Worm (Caenorhabditis elegans) whole organism, L1 larva: Measurements from ENCODE around the gene sir-2.3.

Source experiments
- F16B12.6 ChIP-seq: fragments of 150-350 bp; optimal IDR thresholded peaks from 2 replicates; lab custom pipeline; 2014; ENCODE audit warnings: missing biosample characterization, missing genetic modification characterization
- aha-1 ChIP-seq: fragments of 150-350 bp; optimal IDR thresholded peaks from 2 replicates; lab custom pipeline; 2014; ENCODE audit warnings: missing biosample characterization, missing genetic modification characterization
- ama-1 ChIP-seq: fragments of 150-350 bp; optimal IDR thresholded peaks from 2 replicates; lab custom pipeline; 2014
- blmp-1 ChIP-seq: fragments of 150-350 bp; optimal IDR thresholded peaks from 2 replicates; lab custom pipeline; 2014; ENCODE audit warnings: missing biosample characterization, missing genetic modification characterization
- ceh-63 ChIP-seq: fragments of 200-800 bp; sonication (Bioruptor generic); optimal IDR thresholded peaks from 2 replicates; lab custom pipeline; 2018; ENCODE audit warnings: mild to moderate bottlenecking, missing genetic modification characterization, missing compliant biosample characterization
- ceh-82 ChIP-seq, 3 experiments: fragments of 150-350 bp in 1 of 3; sonication (generic microtip) in 2 of 3; optimal IDR thresholded peaks; 2 replicates each; lab custom pipeline; 2014 to 2017; ENCODE audit warnings: missing biosample characterization in 3 of 3, missing genetic modification characterization in 3 of 3
- ceh-88 ChIP-seq: fragments of 200-800 bp; sonication (Bioruptor generic); IDR thresholded peaks from 2 replicates; pipeline ENCODE4 v1.3.6; 2022; ENCODE audit warnings: missing genetic modification characterization, missing compliant biosample characterization
- ceh-90 ChIP-seq: sonication (generic microtip); optimal IDR thresholded peaks from 2 replicates; lab custom pipeline; 2016; ENCODE audit warnings: missing genetic modification characterization, missing compliant biosample characterization
- efl-1 ChIP-seq, 4 experiments: fragments of 150-350 bp; optimal IDR thresholded peaks in 3 of 4; peaks in 1 of 4; 1 replicate in 1 of 4; 2 replicates in 3 of 4; lab custom pipeline; 2014; ENCODE audit warnings: missing biosample characterization in 2 of 4, missing genetic modification characterization in 2 of 4, missing genetic modification reagents in 2 of 4
- egl-13 ChIP-seq: sonication (generic microtip); optimal IDR thresholded peaks from 2 replicates; lab custom pipeline; 2016; ENCODE audit warnings: missing genotype, missing genetic modification reagents, missing genetic modification characterization, missing compliant biosample characterization
- elt-2 ChIP-seq: sonication (generic microtip); optimal IDR thresholded peaks from 2 replicates; lab custom pipeline; 2016; ENCODE audit warnings: missing genetic modification characterization, mild to moderate bottlenecking, inconsistent platforms, missing compliant biosample characterization, missing genetic modification reagents
- ets-5 ChIP-seq: fragments of 200-800 bp; sonication (Bioruptor generic); IDR thresholded peaks from 2 replicates; pipeline ENCODE4 v1.3.6; 2022; ENCODE audit warnings: missing genetic modification characterization, missing compliant biosample characterization
- fkh-10 ChIP-seq: sonication (generic microtip); optimal IDR thresholded peaks from 2 replicates; lab custom pipeline; 2017; ENCODE audit warnings: missing biosample characterization, missing genetic modification reagents, missing genetic modification characterization
- fkh-4 ChIP-seq: sonication (generic microtip); optimal IDR thresholded peaks from 2 replicates; lab custom pipeline; 2016; ENCODE audit warnings: missing compliant biosample characterization, missing genetic modification characterization, borderline replicate concordance
- fkh-8 ChIP-seq: sonication (generic microtip); optimal IDR thresholded peaks from 2 replicates; lab custom pipeline; 2016; ENCODE audit warnings: mild to moderate bottlenecking, missing genetic modification characterization, missing compliant biosample characterization
- fos-1 ChIP-seq: fragments of 150-350 bp; optimal IDR thresholded peaks from 2 replicates; lab custom pipeline; 2014; ENCODE audit warnings: missing biosample characterization, missing genetic modification characterization
- hpl-2 ChIP-seq: fragments of 150-350 bp; optimal IDR thresholded peaks from 2 replicates; lab custom pipeline; 2014; ENCODE audit warnings: missing biosample characterization, missing genetic modification reagents, missing genetic modification characterization
- isw-1 ChIP-seq: fragments of 200-800 bp; sonication (Bioruptor generic); IDR thresholded peaks from 2 replicates; pipeline ENCODE4 v1.3.6; 2022; ENCODE audit warnings: missing genetic modification characterization, missing compliant biosample characterization
- jun-1 ChIP-seq: fragments of 150-350 bp; optimal IDR thresholded peaks from 2 replicates; lab custom pipeline; 2014; ENCODE audit warnings: missing biosample characterization, missing genetic modification reagents, missing genetic modification characterization
- lin-14 ChIP-seq: fragments of 200-800 bp; sonication (Bioruptor generic); optimal IDR thresholded peaks from 2 replicates; lab custom pipeline; 2018; ENCODE audit warnings: mild to moderate bottlenecking, missing genetic modification characterization, moderate library complexity, missing compliant biosample characterization
- lin-35 ChIP-seq, 2 experiments: fragments of 150-350 bp; optimal IDR thresholded peaks; 2 replicates each; lab custom pipeline; 2014; ENCODE audit warnings: missing biosample characterization in 2 of 2, missing genetic modification characterization in 2 of 2, missing genetic modification reagents in 2 of 2
- nhr-19 ChIP-seq: fragments of 200-800 bp; sonication (Bioruptor generic); conservative IDR thresholded peaks from 2 replicates; pipeline ENCODE4 v1.3.6; 2022; ENCODE audit warnings: missing genetic modification characterization, missing compliant biosample characterization
- nhr-20 ChIP-seq: sonication (generic microtip); optimal IDR thresholded peaks from 2 replicates; lab custom pipeline; 2016; ENCODE audit warnings: mild to moderate bottlenecking, missing genetic modification characterization, missing compliant biosample characterization
- nhr-237 ChIP-seq: fragments of 150-350 bp; optimal IDR thresholded peaks from 2 replicates; lab custom pipeline; 2014; ENCODE audit warnings: missing biosample characterization, missing genetic modification characterization
- nhr-47 ChIP-seq: sonication (generic microtip); optimal IDR thresholded peaks from 2 replicates; lab custom pipeline; 2016; ENCODE audit warnings: mild to moderate bottlenecking, missing genetic modification characterization, moderate library complexity, missing compliant biosample characterization
- nhr-71 ChIP-seq: sonication (generic microtip); optimal IDR thresholded peaks from 2 replicates; lab custom pipeline; 2016; ENCODE audit warnings: mild to moderate bottlenecking, missing genetic modification characterization, moderate library complexity, missing compliant biosample characterization
- nhr-77 ChIP-seq: fragments of 150-350 bp; optimal IDR thresholded peaks from 2 replicates; lab custom pipeline; 2014; ENCODE audit warnings: missing biosample characterization, missing genetic modification characterization
- nhr-85 ChIP-seq: sonication (generic microtip); peaks from one replicate; lab custom pipeline; 2016; ENCODE audit warnings: missing genetic modification characterization, inconsistent platforms, missing compliant biosample characterization
- nhr-90 ChIP-seq: sonication (generic microtip); optimal IDR thresholded peaks from 2 replicates; lab custom pipeline; 2016; ENCODE audit warnings: mild to moderate bottlenecking, missing genetic modification characterization, missing compliant biosample characterization; ENCODE audit not compliant: poor library complexity
- pag-3 ChIP-seq: sonication (generic microtip); optimal IDR thresholded peaks from 2 replicates; lab custom pipeline; 2017; ENCODE audit warnings: missing genetic modification characterization, mild to moderate bottlenecking, missing compliant biosample characterization, antibody characterized with exemption, borderline replicate concordance; ENCODE audit not compliant: insufficient read depth
- pqm-1 ChIP-seq: sonication (generic microtip); optimal IDR thresholded peaks from 3 replicates; lab custom pipeline; 2017; ENCODE audit warnings: missing biosample characterization, missing genetic modification characterization
- rnt-1 ChIP-seq: sonication (generic microtip); optimal IDR thresholded peaks from 2 replicates; lab custom pipeline; 2016; ENCODE audit warnings: mild to moderate bottlenecking, missing genetic modification characterization, moderate library complexity, missing compliant biosample characterization
- skn-1 ChIP-seq: fragments of 150-350 bp; optimal IDR thresholded peaks from 2 replicates; lab custom pipeline; 2014; ENCODE audit warnings: missing biosample characterization, missing genetic modification characterization
- sox-4 ChIP-seq: sonication (generic microtip); optimal IDR thresholded peaks from 2 replicates; lab custom pipeline; 2016; ENCODE audit warnings: missing genetic modification characterization, missing compliant biosample characterization
- tlp-1 ChIP-seq: fragments of 150-350 bp; optimal IDR thresholded peaks from 2 replicates; lab custom pipeline; 2014; ENCODE audit warnings: missing biosample characterization, missing genetic modification characterization
- unc-30 ChIP-seq: sonication (generic microtip); optimal IDR thresholded peaks from 2 replicates; lab custom pipeline; 2017; ENCODE audit warnings: missing biosample characterization, missing genetic modification characterization
- unc-86 ChIP-seq: sonication (generic microtip); optimal IDR thresholded peaks from 2 replicates; lab custom pipeline; 2016; ENCODE audit warnings: missing genetic modification characterization, missing compliant biosample characterization
- xbp-1 ChIP-seq: sonication (generic microtip); optimal IDR thresholded peaks from 2 replicates; lab custom pipeline; 2016; ENCODE audit warnings: missing genetic modification characterization, missing compliant biosample characterization

Gene sir-2.3

DNA sequence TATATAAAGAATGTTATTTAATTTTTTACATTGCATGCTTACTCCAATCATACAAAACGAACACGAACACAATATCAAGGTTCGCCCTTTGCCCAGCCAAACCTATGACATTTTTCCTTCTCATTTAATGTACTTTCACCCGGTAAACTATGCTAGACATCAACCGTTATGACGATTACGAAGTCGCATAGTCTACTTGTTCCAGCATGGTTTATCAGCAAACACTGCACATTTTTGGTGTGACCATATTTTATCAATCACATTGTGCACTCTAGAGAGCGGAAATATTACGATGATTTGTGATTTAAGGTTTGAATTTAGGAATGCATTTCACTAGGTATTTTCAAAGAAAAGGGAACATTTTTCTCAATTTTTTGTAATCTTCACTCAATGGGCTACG lies 29.1 kb downstream of the sir-2.3 start:
- TF ChIP-seq lin-14 (GFP tag; lab: Kevin White, UChicago) (peak; percentile 6), nhr-90 (tag; lab: Kevin White, UChicago) (no peak), lin-35 (GFP tag; optimal IDR thresholded peaks at IDR 0.05; lab: Kevin White, UChicago) (peak in 1 of 2 experiments; percentile 50), ama-1 (lab: Kevin White, UChicago) (no peak), nhr-237 (no peak), ceh-90 (tag; lab: Kevin White, UChicago) (no peak), fos-1 (no peak), skn-1 (tag; lab: Kevin White, UChicago) (no peak), ceh-82 (tag; optimal IDR thresholded peaks at IDR 0.05; lab: Kevin White, UChicago) (no peak), unc-30 (tag; lab: Kevin White, UChicago) (no peak), blmp-1 (no peak), hpl-2 (GFP tag; lab: Kevin White, UChicago) (no peak), efl-1 (optimal IDR thresholded peaks at IDR 0.05; lab: Kevin White, UChicago) (no peak), efl-1 (GFP tag; optimal IDR thresholded peaks at IDR 0.05 in 1 of 2; lab: Kevin White, UChicago) (no peak), nhr-20 (tag; lab: Kevin White, UChicago) (peak; percentile 35), nhr-85 (tag; lab: Kevin White, UChicago) (no peak), elt-2 (tag; lab: Kevin White, UChicago) (peak; percentile 84), pag-3 (tag; lab: Kevin White, UChicago) (no peak), nhr-19 (GFP tag; lab: Robert Waterston, UW) (peak; percentile 14; the same call in 1 of the 2 replicates), pqm-1 (tag; lab: Kevin White, UChicago) (no peak), aha-1 (tag; lab: Kevin White, UChicago) (no peak), nhr-71 (peak; percentile 23)

- no peak for TF ChIP-seq ets-5 (GFP tag; lab: Robert Waterston, UW)
- no peak for TF ChIP-seq pag-3 (tag; lab: Kevin White, UChicago)
- TF ChIP-seq tlp-1: no peak
- no peak for TF ChIP-seq fos-1
- TF ChIP-seq nhr-90 (tag; lab: Kevin White, UChicago): no peak
- no peak for TF ChIP-seq fkh-8 (tag; lab: Kevin White, UChicago)
- no peak for TF ChIP-seq nhr-237
- no peak for TF ChIP-seq ceh-63
- no peak for TF ChIP-seq aha-1 (tag; lab: Kevin White, UChicago)
- no peak for TF ChIP-seq ceh-88
- TF ChIP-seq nhr-47 (tag; lab: Kevin White, UChicago): no peak
- TF ChIP-seq egl-13 (tag; lab: Kevin White, UChicago): no peak
- TF ChIP-seq jun-1 (tag; lab: Kevin White, UChicago): no peak
- no peak for TF ChIP-seq F16B12.6 (tag; lab: Kevin White, UChicago)
- no peak for TF ChIP-seq sox-4 (tag; lab: Kevin White, UChicago)
- TF ChIP-seq rnt-1 (tag; lab: Kevin White, UChicago): no peak
Observed at ce11 chrX:13362486-13362885, 31.0 kb downstream of the sir-2.3 start, which contains the start of gene C49F8.15. Gene C49F8.15 (minus strand): TSS chrX:13362586.

ce11 chrX:13364897-13365296 lies 33.4 kb downstream of the sir-2.3 start, which contains the start of gene C49F8.1:
Gene C49F8.1 (minus strand): TSS chrX:13364997.
- TF ChIP-seq ceh-82 (tag; optimal IDR thresholded peaks at IDR 0.05; lab: Kevin White, UChicago) (no peak), nhr-19 (GFP tag; lab: Robert Waterston, UW) (no peak), fkh-4 (tag; lab: Kevin White, UChicago) (no peak), xbp-1 (tag; lab: Kevin White, UChicago) (no peak), tlp-1 (no peak), nhr-77 (tag; lab: Kevin White, UChicago) (no peak), isw-1 (GFP tag; lab: Robert Waterston, UW) (no peak), ets-5 (GFP tag; lab: Robert Waterston, UW) (no peak), ceh-63 (no peak), unc-86 (tag; lab: Kevin White, UChicago) (peak; percentile 48), lin-14 (GFP tag; lab: Kevin White, UChicago) (peak; percentile 40), fkh-10 (GFP tag; lab: Kevin White, UChicago) (peak; percentile 4), jun-1 (tag; lab: Kevin White, UChicago) (no peak)
